Fruit fly (Drosophila melanogaster): ENCODE measurements around the gene KrT95D.

dm6 chr3R:23958091-23958838 is 73.4 kb downstream of the KrT95D start, which contains the start of the genes GluProRS and AP-1sigma:
- peak; percentile 88 for TF ChIP-seq Ravus (GFP tag; IDR thresholded peaks at IDR 0.05)
- TF ChIP-seq Deaf1 (tag; optimal IDR thresholded peaks at IDR 0.05) = peak; percentile 65
- TF ChIP-seq Lim3 (GFP tag; IDR thresholded peaks at IDR 0.05) = peak; percentile 73
- peak; percentile 96 for TF ChIP-seq ken (GFP tag; IDR thresholded peaks at IDR 0.05)
- TF ChIP-seq en (GFP tag; optimal IDR thresholded peaks at IDR 0.05) = peak; percentile 60
- peak; percentile 97 for TF ChIP-seq Dll (GFP tag; IDR thresholded peaks at IDR 0.05; ENCODE audit: partially characterized antibody)
- peak; percentile 93 for TF ChIP-seq Doc3 (GFP tag; IDR thresholded peaks at IDR 0.05; ENCODE audit: partially characterized antibody)
- no peak for TF ChIP-seq br (optimal IDR thresholded peaks at IDR 0.05)
- TF ChIP-seq HmgD (GFP tag; optimal IDR thresholded peaks at IDR 0.05) = peak; percentile 85
- TF ChIP-seq esg (GFP tag; conservative IDR thresholded peaks at IDR 0.05) = peak; percentile 95
- peak; percentile 90 for TF ChIP-seq CG1024 (GFP tag; IDR thresholded peaks at IDR 0.05)
- peak; percentile 12 for TF ChIP-seq sqz (GFP tag; optimal IDR thresholded peaks at IDR 0.05)

All from whole organism, embryonic.